Fruit fly (Drosophila melanogaster): ENCODE data around the gene CG4186.

CG4186 gene

dm6 chr3L:20778224-20779063 lies 9.1 kb downstream of the CG4186 start, which contains the start of the genes Pex16 and Pex14 (continued):
- TF ChIP-seq CG13287 (GFP tag; IDR thresholded peaks at IDR 0.05; ENCODE audit: partially characterized antibody) (no peak), CG10321 (GFP tag; IDR thresholded peaks at IDR 0.05) (no peak), CG10565 (GFP tag; optimal IDR thresholded peaks at IDR 0.05) (no peak), Rx (GFP tag; IDR thresholded peaks at IDR 0.05) (peak; percentile 41; the same call in 1 of the 2 replicates), Fer1 (GFP tag; optimal IDR thresholded peaks at IDR 0.05) (peak; percentile 15), shn (GFP tag; optimal IDR thresholded peaks at IDR 0.05) (peak; percentile 76), run (tag; optimal IDR thresholded peaks at IDR 0.05) (no peak), CG1233 (GFP tag; optimal IDR thresholded peaks at IDR 0.05) (peak; percentile 57), D (optimal IDR thresholded peaks at IDR 0.05) (no peak), D (GFP tag; optimal IDR thresholded peaks at IDR 0.05) (peak; percentile 31), otp (GFP tag; IDR thresholded peaks at IDR 0.05) (no peak), sqz (GFP tag; optimal IDR thresholded peaks at IDR 0.05) (no peak), HHEX (GFP tag; optimal IDR thresholded peaks at IDR 0.05) (peak; percentile 31), CG10274 (GFP tag; optimal IDR thresholded peaks at IDR 0.05) (peak; percentile 38), CG2199 (GFP tag; IDR thresholded peaks at IDR 0.05) (peak; percentile 75; the same call in 2 of the 3 replicates), CG42726 (GFP tag; IDR thresholded peaks at IDR 0.05; ENCODE audit: partially characterized antibody) (no peak), CG7839 (tag; optimal IDR thresholded peaks at IDR 0.05) (peak; percentile 68), slbo (GFP tag; IDR thresholded peaks at IDR 0.05) (peak; percentile 88), lola (GFP tag; optimal IDR thresholded peaks at IDR 0.05) (peak in 1 of 3 experiments; percentile 72), Ptx1 (GFP tag; IDR thresholded peaks at IDR 0.05) (peak; percentile 78), h (optimal IDR thresholded peaks at IDR 0.05) (no peak), CG6813 (GFP tag; optimal IDR thresholded peaks at IDR 0.05) (no peak), CG31388 (GFP tag; optimal IDR thresholded peaks at IDR 0.05) (no peak), nmo (GFP tag; optimal IDR thresholded peaks at IDR 0.05) (peak; percentile 69), CG4328 (GFP tag; optimal IDR thresholded peaks at IDR 0.05) (peak; percentile 47), vfl (GFP tag; optimal IDR thresholded peaks at IDR 0.05) (peak; percentile 65), CG12219 (GFP tag; optimal IDR thresholded peaks at IDR 0.05) (peak; percentile 26), Jarid2 (GFP tag; optimal IDR thresholded peaks at IDR 0.05) (no peak), sr (GFP tag; IDR thresholded peaks at IDR 0.05) (peak; percentile 22; the same call in 1 of the 3 replicates), CG5953 (GFP tag; IDR thresholded peaks at IDR 0.05) (peak; percentile 62), CG2202 (tag; optimal IDR thresholded peaks at IDR 0.05) (no peak), HmgZ (tag; optimal IDR thresholded peaks at IDR 0.05) (peak; percentile 55), CG31224 (GFP tag; IDR thresholded peaks at IDR 0.05) (peak; percentile 48), pan (optimal IDR thresholded peaks at IDR 0.05) (no peak), pan (GFP tag; optimal IDR thresholded peaks at IDR 0.05 in 1 of 2, IDR thresholded peaks at IDR 0.05 in 1 of 2) (peak in 1 of 2 experiments; percentile 77), Sin3A (optimal IDR thresholded peaks at IDR 0.05) (no peak), Doc3 (GFP tag; IDR thresholded peaks at IDR 0.05; ENCODE audit: partially characterized antibody) (no peak), CG1024 (GFP tag; IDR thresholded peaks at IDR 0.05) (peak; percentile 46; the same call in 1 of the 2 replicates), CG12942 (GFP tag; optimal IDR thresholded peaks at IDR 0.05) (peak; percentile 65), Awh (GFP tag; IDR thresholded peaks at IDR 0.05) (peak; percentile 26; the same call in 1 of the 2 replicates), org-1 (GFP tag; optimal IDR thresholded peaks at IDR 0.05) (no peak), jigr1 (GFP tag; IDR thresholded peaks at IDR 0.05) (no peak), CG9797 (GFP tag; optimal IDR thresholded peaks at IDR 0.05) (peak; percentile 47), Mad (GFP tag; optimal IDR thresholded peaks at IDR 0.05) (peak; percentile 58), CG9215 (GFP tag; IDR thresholded peaks at IDR 0.05) (peak; percentile 82), nerfin-2 (GFP tag; IDR thresholded peaks at IDR 0.05; ENCODE audit: partially characterized antibody) (no peak), nom (GFP tag; optimal IDR thresholded peaks at IDR 0.05) (no peak), Trl (optimal IDR thresholded peaks at IDR 0.05) (no peak), Trl (GFP tag; optimal IDR thresholded peaks at IDR 0.05) (peak; percentile 78), jumu (GFP tag; optimal IDR thresholded peaks at IDR 0.05) (peak; percentile 69)
